Fruit fly (Drosophila melanogaster): ENCODE measurements around the gene MnM.
A peak's percentile ranks its signal among the peaks of the same experiment; 100 is the strongest.

MnM gene

DNA sequence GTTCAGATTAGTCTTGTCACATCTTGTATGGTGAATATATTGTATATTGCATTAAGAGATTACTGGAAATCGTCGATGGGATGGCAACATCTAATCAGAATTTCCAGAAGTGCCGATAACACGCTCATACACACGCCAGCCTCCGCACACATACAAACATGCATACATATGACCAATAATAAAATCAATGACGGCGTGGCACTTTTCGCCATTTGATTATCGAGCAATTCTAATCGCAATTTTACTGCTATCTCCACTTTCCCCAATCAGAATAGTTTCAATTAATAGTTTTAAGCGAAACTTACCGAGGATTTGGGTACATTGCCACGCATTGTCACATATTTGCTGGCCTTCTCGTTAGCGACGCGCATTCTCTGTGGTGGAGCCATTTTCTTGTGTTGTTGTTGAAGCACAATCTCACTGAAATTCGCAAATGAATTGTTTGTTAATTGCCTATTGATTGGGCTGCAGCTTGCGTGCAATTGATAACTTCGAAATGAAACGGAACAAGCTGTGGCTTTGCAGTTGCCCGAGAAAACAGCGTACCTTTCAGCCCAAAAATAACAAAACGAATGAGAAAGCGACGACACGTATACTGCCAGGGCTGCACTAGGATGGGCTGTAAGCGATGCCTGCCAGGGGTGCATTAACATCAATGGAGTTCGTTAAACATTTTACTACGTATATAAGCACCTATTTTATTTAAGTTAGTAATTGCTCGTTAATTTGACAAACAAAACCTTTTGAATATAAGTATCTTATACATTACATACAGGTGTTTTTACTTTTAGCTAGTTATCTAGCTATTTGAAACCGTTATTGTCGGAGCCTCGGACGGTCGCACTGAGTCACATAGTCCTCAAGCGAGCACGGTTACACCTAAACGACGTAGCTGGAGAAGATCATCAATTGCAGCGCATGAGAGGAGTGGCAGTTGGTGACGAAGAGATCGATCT is 20.3 kb upstream of the MnM start, which contains the start of the genes CG32276 and gry (continued):
- TF ChIP-seq zfh2 (GFP tag; optimal IDR thresholded peaks at IDR 0.05), result peak; percentile 85
- TF ChIP-seq Aef1 (GFP tag; IDR thresholded peaks at IDR 0.05), result peak; percentile 70
- peak; percentile 70 for TF ChIP-seq mirr (GFP tag; optimal IDR thresholded peaks at IDR 0.05)
- peak; percentile 79 for TF ChIP-seq az2 (GFP tag; optimal IDR thresholded peaks at IDR 0.05)
- peak; percentile 82 for TF ChIP-seq CG9609 (GFP tag; optimal IDR thresholded peaks at IDR 0.05)
- no peak for TF ChIP-seq nau (GFP tag; optimal IDR thresholded peaks at IDR 0.05)
- peak; percentile 43 for TF ChIP-seq da (GFP tag; optimal IDR thresholded peaks at IDR 0.05)
- no peak for TF ChIP-seq Gsc (GFP tag; IDR thresholded peaks at IDR 0.05)
- TF ChIP-seq slbo (GFP tag; IDR thresholded peaks at IDR 0.05), result peak; percentile 86
- TF ChIP-seq Ada2b (GFP tag; IDR thresholded peaks at IDR 0.05), result peak; percentile 72
- peak; percentile 60 for TF ChIP-seq stwl (tag; optimal IDR thresholded peaks at IDR 0.05)
- TF ChIP-seq CG13624 (GFP tag; optimal IDR thresholded peaks at IDR 0.05), result peak; percentile 80
- peak; percentile 85 for TF ChIP-seq CG2712 (tag; optimal IDR thresholded peaks at IDR 0.05)
- TF ChIP-seq repo (GFP tag; optimal IDR thresholded peaks at IDR 0.05), result peak; percentile 57
- no peak for TF ChIP-seq pros (GFP tag; optimal IDR thresholded peaks at IDR 0.05)
- TF ChIP-seq trem (tag; optimal IDR thresholded peaks at IDR 0.05), result peak; percentile 91
- peak; percentile 14; the same call in 1 of the 2 replicates for TF ChIP-seq Rx (GFP tag; IDR thresholded peaks at IDR 0.05)
- peak; percentile 77 for TF ChIP-seq CG4820 (GFP tag; optimal IDR thresholded peaks at IDR 0.05)
- no peak for TF ChIP-seq prd (optimal IDR thresholded peaks at IDR 0.05)
- TF ChIP-seq prd (GFP tag; IDR thresholded peaks at IDR 0.05), result peak; percentile 82
- TF ChIP-seq Atf6 (GFP tag; IDR thresholded peaks at IDR 0.05), result peak; percentile 39; the same call in 1 of the 2 replicates
- no peak; the same call in 2 of the 3 replicates for TF ChIP-seq CG17361 (GFP tag; IDR thresholded peaks at IDR 0.05)
- TF ChIP-seq CG12155 (GFP tag; optimal IDR thresholded peaks at IDR 0.05), result peak; percentile 86
- peak; percentile 52 for TF ChIP-seq ab (GFP tag; optimal IDR thresholded peaks at IDR 0.05)
- peak; percentile 47 for TF ChIP-seq CG16815 (GFP tag; optimal IDR thresholded peaks at IDR 0.05)
- TF ChIP-seq grau (tag; optimal IDR thresholded peaks at IDR 0.05), result no peak
- TF ChIP-seq cg (GFP tag; optimal IDR thresholded peaks at IDR 0.05), result peak; percentile 73
- peak; percentile 76 for TF ChIP-seq fu2 (GFP tag; optimal IDR thresholded peaks at IDR 0.05)
- TF ChIP-seq CTCF (GFP tag; optimal IDR thresholded peaks at IDR 0.05), result no peak
- TF ChIP-seq NFAT (GFP tag; IDR thresholded peaks at IDR 0.05), result peak; percentile 75
- TF ChIP-seq al (GFP tag; IDR thresholded peaks at IDR 0.05), result peak; percentile 73
- no peak for TF ChIP-seq CG31441 (GFP tag; IDR thresholded peaks at IDR 0.05)
- TF ChIP-seq Hmr (GFP tag; optimal IDR thresholded peaks at IDR 0.05), result peak; percentile 76
- TF ChIP-seq CG2199 (GFP tag; IDR thresholded peaks at IDR 0.05), result 0 out of 3 replicates have a peak, but pooled peaks have one; percentile 32
- TF ChIP-seq Ssrp (tag; optimal IDR thresholded peaks at IDR 0.05), result peak; percentile 55
- TF ChIP-seq pfk (GFP tag; optimal IDR thresholded peaks at IDR 0.05), result peak; percentile 57
- TF ChIP-seq CG9727 (GFP tag; optimal IDR thresholded peaks at IDR 0.05), result peak; percentile 73
- peak; percentile 73 for TF ChIP-seq NfI (GFP tag; optimal IDR thresholded peaks at IDR 0.05)
- TF ChIP-seq z (GFP tag; IDR thresholded peaks at IDR 0.05), result 0 out of 3 replicates have a peak, but pooled peaks have one; percentile 34
- peak; percentile 75 for TF ChIP-seq CG18262 (tag; optimal IDR thresholded peaks at IDR 0.05)
- peak; percentile 86 for TF ChIP-seq CG4617 (GFP tag; optimal IDR thresholded peaks at IDR 0.05; ENCODE audit: borderline replicate concordance)
- TF ChIP-seq Atf-2 (GFP tag; optimal IDR thresholded peaks at IDR 0.05), result peak; percentile 81
- TF ChIP-seq CG13296 (GFP tag; optimal IDR thresholded peaks at IDR 0.05), result peak; percentile 65
- peak; percentile 87 for TF ChIP-seq Sry-β (GFP tag; optimal IDR thresholded peaks at IDR 0.05)
- peak; percentile 64 for TF ChIP-seq CG17385 (GFP tag; optimal IDR thresholded peaks at IDR 0.05)
- peak; percentile 42 for TF ChIP-seq Fer2 (tag; optimal IDR thresholded peaks at IDR 0.05)
- TF ChIP-seq salm (tag; optimal IDR thresholded peaks at IDR 0.05), result peak; percentile 26
- peak; percentile 67 for TF ChIP-seq slp2 (GFP tag; optimal IDR thresholded peaks at IDR 0.05)
- peak; percentile 69 for TF ChIP-seq caup (GFP tag; optimal IDR thresholded peaks at IDR 0.05; ENCODE audit: severe bottlenecking)
